Worm (Caenorhabditis elegans) whole organism, young adult: ENCODE measurements around the gene apd-3.

Experiments used
- B0019.2 ChIP-seq: fragments of 200-800 bp; sonication (Bioruptor generic); conservative IDR thresholded peaks from 2 replicates; pipeline ENCODE4 v1.3.6; 2022; ENCODE audit warnings: missing genetic modification reagents, missing genetic modification characterization, missing compliant biosample characterization
- B0035.1 ChIP-seq: sonication (generic microtip); optimal IDR thresholded peaks from 2 replicates; lab custom pipeline; 2016; ENCODE audit warnings: missing genetic modification characterization, mild to moderate bottlenecking, missing compliant biosample characterization, missing genotype, missing genetic modification reagents
- B0336.3 ChIP-seq: fragments of 200-800 bp; sonication (Bioruptor generic); IDR thresholded peaks from 2 replicates; pipeline ENCODE4 v1.3.6; 2022; ENCODE audit warnings: missing genetic modification characterization, missing compliant biosample characterization
- D2030.7 ChIP-seq: fragments of 200-800 bp; sonication (Bioruptor generic); IDR thresholded peaks from 2 replicates; pipeline ENCODE4 v1.3.6; 2022; ENCODE audit warnings: missing genetic modification reagents, missing genetic modification characterization, missing compliant biosample characterization
- F57A8.1 ChIP-seq: fragments of 200-800 bp; sonication (Bioruptor generic); optimal IDR thresholded peaks from 2 replicates; lab custom pipeline; 2018; ENCODE audit warnings: mild to moderate bottlenecking, missing genetic modification characterization, moderate library complexity, missing compliant biosample characterization
- K12H6.12 ChIP-seq: fragments of 200-800 bp; sonication (Bioruptor generic); optimal IDR thresholded peaks from 2 replicates; lab custom pipeline; 2018; ENCODE audit warnings: mild to moderate bottlenecking, missing genetic modification characterization, missing compliant biosample characterization
- Y53F4B.3 ChIP-seq: fragments of 200-800 bp; sonication (Bioruptor generic); IDR thresholded peaks from 2 replicates; pipeline ENCODE4 v1.3.6; 2022; ENCODE audit warnings: missing genetic modification reagents, missing genetic modification characterization, missing compliant biosample characterization
- Y67H2A.10 ChIP-seq: fragments of 200-800 bp; sonication (Bioruptor generic); conservative IDR thresholded peaks from 2 replicates; pipeline ENCODE4 v1.3.6; 2022; ENCODE audit warnings: missing genetic modification reagents, missing genetic modification characterization, missing compliant biosample characterization
- Y79H2A.3 ChIP-seq: fragments of 200-800 bp; sonication (Bioruptor generic); conservative IDR thresholded peaks from 2 replicates; pipeline ENCODE4 v1.3.6; 2022; ENCODE audit warnings: missing genetic modification reagents, missing genetic modification characterization, missing compliant biosample characterization
- ZK185.1 ChIP-seq: sonication (generic microtip); optimal IDR thresholded peaks from 2 replicates; lab custom pipeline; 2016; ENCODE audit warnings: mild to moderate bottlenecking, missing genetic modification characterization, missing compliant biosample characterization; ENCODE audit not compliant: poor library complexity, severe bottlenecking
- ama-1 ChIP-seq, 3 experiments: fragments of 150-350 bp in 1 of 3; sonication (generic microtip) in 2 of 3; optimal IDR thresholded peaks; 2 replicates each; lab custom pipeline; 2014 to 2018; ENCODE audit warnings: missing biosample characterization in 2 of 3, missing genetic modification characterization in 2 of 3, missing genetic modification reagents in 2 of 3
- aptf-3 ChIP-seq: fragments of 200-800 bp; sonication (Bioruptor generic); IDR thresholded peaks from 2 replicates; pipeline ENCODE4 v1.3.6; 2022; ENCODE audit warnings: missing genetic modification characterization, missing compliant biosample characterization
- attf-6 ChIP-seq: fragments of 200-800 bp; sonication (Bioruptor generic); IDR thresholded peaks from 2 replicates; pipeline ENCODE4 v1.3.6; 2022; ENCODE audit warnings: missing genetic modification reagents, missing genetic modification characterization, missing compliant biosample characterization
- bed-2 ChIP-seq: fragments of 200-800 bp; sonication (Bioruptor generic); IDR thresholded peaks from 2 replicates; pipeline ENCODE4 v1.3.6; 2022; ENCODE audit warnings: missing genetic modification reagents, missing genetic modification characterization, missing compliant biosample characterization
- ccch-3 ChIP-seq: fragments of 200-800 bp; sonication (Bioruptor generic); optimal IDR thresholded peaks from 2 replicates; lab custom pipeline; 2018; ENCODE audit warnings: mild to moderate bottlenecking, missing genetic modification characterization, missing compliant biosample characterization
- ceh-100 ChIP-seq: fragments of 200-800 bp; sonication (Bioruptor generic); IDR thresholded peaks from 2 replicates; pipeline ENCODE4 v1.3.6; 2022; ENCODE audit warnings: missing genetic modification reagents, missing genetic modification characterization, missing compliant biosample characterization
- ceh-58 ChIP-seq: fragments of 200-800 bp; sonication (Bioruptor generic); IDR thresholded peaks from 2 replicates; pipeline ENCODE4 v1.3.6; 2022; ENCODE audit warnings: missing genetic modification characterization, missing compliant biosample characterization
- ceh-79 ChIP-seq: sonication (generic microtip); optimal IDR thresholded peaks from 2 replicates; lab custom pipeline; 2017; ENCODE audit warnings: mild to moderate bottlenecking, missing genetic modification characterization, missing compliant biosample characterization
- egrh-3 ChIP-seq: fragments of 200-800 bp; sonication (Bioruptor generic); IDR thresholded peaks from 2 replicates; pipeline ENCODE4 v1.3.6; 2022; ENCODE audit warnings: missing genetic modification reagents, missing genetic modification characterization, missing compliant biosample characterization
- gei-17 ChIP-seq: fragments of 200-800 bp; sonication (Bioruptor generic); optimal IDR thresholded peaks from 2 replicates; lab custom pipeline; 2018; ENCODE audit warnings: mild to moderate bottlenecking, missing genetic modification characterization, missing compliant biosample characterization
- hlh-12 ChIP-seq: sonication (generic microtip); optimal IDR thresholded peaks from 2 replicates; lab custom pipeline; 2016; ENCODE audit warnings: missing genetic modification characterization, missing compliant biosample characterization
- hrde-1 ChIP-seq: sonication (generic microtip); optimal IDR thresholded peaks from 2 replicates; lab custom pipeline; 2016; ENCODE audit warnings: missing genetic modification characterization, mild to moderate bottlenecking, missing compliant biosample characterization, moderate library complexity, missing genotype, missing genetic modification reagents, borderline replicate concordance
- hsf-1 ChIP-seq: fragments of 200-800 bp; sonication (Bioruptor generic); IDR thresholded peaks from 2 replicates; pipeline ENCODE4 v1.3.6; 2022; ENCODE audit warnings: missing genetic modification reagents, missing genetic modification characterization, missing compliant biosample characterization
- lag-1 ChIP-seq: fragments of 200-800 bp; sonication (Bioruptor generic); IDR thresholded peaks from 2 replicates; pipeline ENCODE4 v1.3.6; 2022; ENCODE audit warnings: missing genetic modification reagents, missing genetic modification characterization, missing compliant biosample characterization
- lin-35 ChIP-seq, 3 experiments: fragments of 150-350 bp in 2 of 3; sonication (generic microtip) in 1 of 3; optimal IDR thresholded peaks; 2 replicates each; lab custom pipeline; 2014 to 2018; ENCODE audit warnings: missing biosample characterization in 3 of 3, missing genetic modification characterization in 3 of 3, missing genetic modification reagents in 3 of 3
- lin-40 ChIP-seq: sonication (generic microtip); optimal IDR thresholded peaks from 2 replicates; lab custom pipeline; 2016; ENCODE audit warnings: missing genetic modification characterization, mild to moderate bottlenecking, missing compliant biosample characterization, missing genotype, missing genetic modification reagents
- madf-10 ChIP-seq: sonication (generic microtip); optimal IDR thresholded peaks from 2 replicates; lab custom pipeline; 2016; ENCODE audit warnings: mild to moderate bottlenecking, missing genetic modification characterization, missing compliant biosample characterization
- madf-3 ChIP-seq: fragments of 200-800 bp; sonication (Bioruptor generic); IDR thresholded peaks from 2 replicates; pipeline ENCODE4 v1.3.6; 2022; ENCODE audit warnings: missing genetic modification reagents, missing genetic modification characterization, missing compliant biosample characterization
- madf-6 ChIP-seq: fragments of 200-800 bp; sonication (Bioruptor generic); IDR thresholded peaks from 2 replicates; pipeline ENCODE4 v1.3.6; 2022; ENCODE audit warnings: missing genetic modification reagents, missing genetic modification characterization, missing compliant biosample characterization
- mel-28 ChIP-seq: sonication (generic microtip); optimal IDR thresholded peaks from 2 replicates; lab custom pipeline; 2016; ENCODE audit warnings: borderline replicate concordance, mild to moderate bottlenecking, missing genetic modification characterization, missing compliant biosample characterization
- mxl-1 ChIP-seq: sonication (generic microtip); optimal IDR thresholded peaks from 2 replicates; lab custom pipeline; 2016; ENCODE audit warnings: missing genetic modification characterization, missing compliant biosample characterization
- nfya-2 ChIP-seq: fragments of 200-800 bp; sonication (Bioruptor generic); IDR thresholded peaks from 2 replicates; pipeline ENCODE4 v1.3.6; 2022; ENCODE audit warnings: missing genetic modification reagents, missing genetic modification characterization, missing compliant biosample characterization
- rcor-1 ChIP-seq: fragments of 200-800 bp; sonication (Bioruptor generic); IDR thresholded peaks from 2 replicates; pipeline ENCODE4 v1.3.6; 2022; ENCODE audit warnings: missing genetic modification reagents, missing genetic modification characterization, missing compliant biosample characterization
- sdz-38 ChIP-seq: sonication (generic microtip); optimal IDR thresholded peaks from 2 replicates; lab custom pipeline; 2016; ENCODE audit warnings: missing genotype, missing genetic modification characterization, missing compliant biosample characterization
- snpc-1.3 ChIP-seq: sonication (generic microtip); optimal IDR thresholded peaks from 2 replicates; lab custom pipeline; 2017; ENCODE audit warnings: missing genetic modification characterization, mild to moderate bottlenecking, missing compliant biosample characterization, antibody characterized with exemption, moderate library complexity, missing genotype, missing genetic modification reagents; ENCODE audit not compliant: insufficient read depth
- snpc-3.4 ChIP-seq: sonication (generic microtip); optimal IDR thresholded peaks from 2 replicates; lab custom pipeline; 2017; ENCODE audit warnings: missing genetic modification characterization, mild to moderate bottlenecking, missing compliant biosample characterization, antibody characterized with exemption, moderate library complexity, missing genotype, missing genetic modification reagents
- snpc-4 ChIP-seq, 5 experiments: fragments of 150-350 bp in 1 of 5; sonication (generic microtip) in 4 of 5; optimal IDR thresholded peaks; 2 replicates each; lab custom pipeline; 2014 to 2018; ENCODE audit warnings: missing genetic modification characterization in 5 of 5, missing biosample characterization in 3 of 5, antibody characterized with exemption in 2 of 5, mild to moderate bottlenecking in 2 of 5, missing compliant biosample characterization in 2 of 5, missing genotype in 2 of 5, moderate library complexity in 2 of 5, missing genetic modification reagents in 1 of 5
- tlf-1 ChIP-seq: fragments of 200-800 bp; sonication (Bioruptor generic); optimal IDR thresholded peaks from 2 replicates; lab custom pipeline; 2018; ENCODE audit warnings: mild to moderate bottlenecking, missing genetic modification characterization, missing compliant biosample characterization
- unc-130 ChIP-seq: sonication (generic microtip); optimal IDR thresholded peaks from 2 replicates; lab custom pipeline; 2016; ENCODE audit warnings: missing genetic modification reagents, missing genetic modification characterization, missing compliant biosample characterization
- xnd-1 ChIP-seq: sonication (generic microtip); optimal IDR thresholded peaks from 2 replicates; lab custom pipeline; 2016; ENCODE audit warnings: missing genotype, missing genetic modification reagents, missing genetic modification characterization, missing compliant biosample characterization
- zfh-2 ChIP-seq: fragments of 200-800 bp; sonication (Bioruptor generic); conservative IDR thresholded peaks from 2 replicates; pipeline ENCODE4 v1.3.6; 2022; ENCODE audit warnings: missing genetic modification reagents, missing genetic modification characterization, missing compliant biosample characterization

apd-3 gene

DNA sequence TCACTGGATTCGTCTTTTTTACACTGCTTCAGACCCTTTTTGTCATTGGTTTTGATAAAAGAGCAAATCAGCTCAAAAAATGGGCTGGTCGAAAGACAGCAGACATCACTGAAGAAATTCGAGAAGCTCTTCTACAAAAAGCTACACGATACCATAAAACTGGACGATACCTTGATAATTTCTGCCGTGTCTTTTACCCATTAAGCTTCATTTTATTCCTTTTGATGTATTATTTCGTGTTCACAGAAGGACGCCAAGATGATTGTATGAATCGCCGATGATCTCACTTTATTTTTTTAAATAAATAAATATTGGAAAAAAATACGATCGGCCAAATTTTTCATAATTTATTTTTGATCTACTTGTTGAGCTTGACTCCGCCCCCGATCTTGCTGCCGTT is 20.8 kb upstream of the apd-3 start:
- TF ChIP-seq rcor-1 (GFP tag; lab: Robert Waterston, UW) (no peak), mxl-1 (tag; lab: Kevin White, UChicago) (no peak), D2030.7 (GFP tag; lab: Robert Waterston, UW) (no peak), madf-10 (tag; lab: Kevin White, UChicago) (no peak), K12H6.12 (tag; lab: Kevin White, UChicago) (no peak), attf-6 (GFP tag; lab: Robert Waterston, UW) (no peak), tlf-1 (GFP tag; lab: Kevin White, UChicago) (no peak), ama-1 (optimal IDR thresholded peaks at IDR 0.05; lab: Kevin White, UChicago) (no peak), ama-1 (GFP tag; optimal IDR thresholded peaks at IDR 0.05; lab: Kevin White, UChicago) (no peak), egrh-3 (GFP tag; lab: Robert Waterston, UW) (no peak), F57A8.1 (GFP tag; lab: Kevin White, UChicago) (no peak), sdz-38 (tag; lab: Kevin White, UChicago) (no peak), madf-6 (no peak), nfya-2 (no peak), hrde-1 (no peak), snpc-1.3 (tag; lab: Kevin White, UChicago) (no peak), lag-1 (no peak), mel-28 (no peak), B0035.1 (tag; lab: Kevin White, UChicago) (no peak), Y67H2A.10 (GFP tag; lab: Robert Waterston, UW) (no peak)

DNA sequence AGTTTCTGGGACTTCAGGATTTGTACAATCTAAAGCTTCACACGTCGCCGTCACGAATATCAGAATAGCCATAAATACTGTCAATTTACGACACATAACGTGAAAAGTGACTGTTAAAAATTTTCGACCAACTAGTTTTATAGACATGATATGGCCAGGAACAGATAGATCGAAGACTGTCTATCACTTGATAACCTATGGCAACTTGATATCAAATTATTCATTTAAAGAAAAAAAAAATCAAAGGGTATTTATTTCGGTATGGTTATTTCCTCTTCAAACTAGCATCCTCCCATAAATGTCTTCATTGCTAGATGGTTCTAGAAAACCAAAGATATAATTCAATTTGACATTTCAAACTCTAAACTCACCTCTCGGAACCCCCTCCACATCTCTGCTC is 16.2 kb upstream of the apd-3 start, which contains the start of gene W10G11.3:
W10G11.3 (minus strand) TSS at position 101 of the 400 bp plus-strand sequence.
- TF ChIP-seq lag-1 (0 out of 2 replicates have a peak, but pooled peaks have one; percentile 31), mxl-1 (tag; lab: Kevin White, UChicago) (no peak), hlh-12 (no peak)

- TF ChIP-seq madf-3 (GFP tag; lab: Robert Waterston, UW): no peak
- TF ChIP-seq lin-40 (tag; lab: Kevin White, UChicago): no peak
- no peak for TF ChIP-seq Y53F4B.3 (GFP tag; lab: Robert Waterston, UW)
- no peak for TF ChIP-seq snpc-4 (GFP tag; optimal IDR thresholded peaks at IDR 0.05; lab: Kevin White, UChicago)
- TF ChIP-seq snpc-4 (tag; optimal IDR thresholded peaks at IDR 0.05; lab: Kevin White, UChicago): no peak
- TF ChIP-seq Y79H2A.3 (GFP tag; lab: Robert Waterston, UW): no peak
- no peak for TF ChIP-seq aptf-3 (GFP tag; lab: Robert Waterston, UW)
- TF ChIP-seq mel-28: no peak
- TF ChIP-seq ceh-58 (GFP tag; lab: Robert Waterston, UW): no peak
- no peak for TF ChIP-seq ccch-3
- TF ChIP-seq B0336.3 (GFP tag; lab: Robert Waterston, UW): no peak
- TF ChIP-seq ceh-79 (tag; lab: Kevin White, UChicago): no peak
- TF ChIP-seq xnd-1 (tag; lab: Kevin White, UChicago): no peak
- TF ChIP-seq hsf-1: no peak
- TF ChIP-seq, all 124 proteins: peak for 0
Observed at ce11 chrII:3561561-3561960, 15.3 kb upstream of the apd-3 start, which contains the start of gene W10G11.2. Gene W10G11.2 (minus strand): TSS chrII:3561661.

- TF ChIP-seq ZK185.1: no peak
- TF ChIP-seq lin-40 (tag; lab: Kevin White, UChicago): no peak
- no peak for TF ChIP-seq ceh-100 (GFP tag; lab: Robert Waterston, UW)
- no peak for TF ChIP-seq bed-2
- TF ChIP-seq gei-17 (GFP tag; lab: Kevin White, UChicago): no peak
- no peak for TF ChIP-seq lin-35 (GFP tag; optimal IDR thresholded peaks at IDR 0.05; lab: Kevin White, UChicago)
- no peak for TF ChIP-seq zfh-2 (GFP tag; lab: Robert Waterston, UW)
- no peak for TF ChIP-seq snpc-3.4
- TF ChIP-seq B0019.2 (GFP tag; lab: Robert Waterston, UW): no peak
- TF ChIP-seq unc-130 (GFP tag; lab: Kevin White, UChicago): no peak
- TF ChIP-seq mel-28: no peak
- TF ChIP-seq, all 124 proteins: peak for 0
Observed at ce11 chrII:3560592-3560991, 14.4 kb upstream of the apd-3 start, which contains the start of gene W10G11.1. Gene W10G11.1 (minus strand): TSS chrII:3560692.
